Worm (Caenorhabditis elegans) whole organism, L3 larva: ENCODE data around the gene F35H10.6.

Experiments used
- ZK546.5 ChIP-seq: sonication (generic microtip); optimal IDR thresholded peaks from 2 replicates; lab custom pipeline; 2017; ENCODE audit warnings: missing biosample characterization, missing genetic modification characterization
- ama-1 ChIP-seq: fragments of 150-350 bp; optimal IDR thresholded peaks from 2 replicates; lab custom pipeline; 2018

DNA sequence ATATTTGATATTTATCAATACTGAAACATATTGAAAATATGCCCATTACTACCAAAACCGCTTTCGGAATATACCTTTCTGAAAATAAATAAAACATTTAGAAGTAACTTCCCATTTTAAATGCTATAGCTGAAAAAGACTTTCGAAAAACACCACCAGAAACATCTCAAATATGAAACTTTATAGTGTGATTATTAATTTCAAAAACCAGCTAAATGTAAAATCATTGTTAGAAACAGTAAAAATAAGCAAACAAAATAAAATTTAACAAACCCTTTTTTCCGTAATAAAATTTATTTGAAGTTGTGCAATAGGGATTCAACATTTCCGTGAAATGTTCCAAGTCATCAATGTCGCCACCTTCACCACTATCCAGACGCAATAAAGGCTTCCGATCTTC is 31.7 kb upstream of the F35H10.6 start, which contains the start of the genes K07H8.5 and K07H8.8:
- TF ChIP-seq ama-1 (lab: Kevin White, UChicago) (no peak), ZK546.5 (no peak)
